Fruit fly (Drosophila melanogaster): Measurements from ENCODE around the gene gammaSnap2.

Gene gammaSnap2

DNA sequence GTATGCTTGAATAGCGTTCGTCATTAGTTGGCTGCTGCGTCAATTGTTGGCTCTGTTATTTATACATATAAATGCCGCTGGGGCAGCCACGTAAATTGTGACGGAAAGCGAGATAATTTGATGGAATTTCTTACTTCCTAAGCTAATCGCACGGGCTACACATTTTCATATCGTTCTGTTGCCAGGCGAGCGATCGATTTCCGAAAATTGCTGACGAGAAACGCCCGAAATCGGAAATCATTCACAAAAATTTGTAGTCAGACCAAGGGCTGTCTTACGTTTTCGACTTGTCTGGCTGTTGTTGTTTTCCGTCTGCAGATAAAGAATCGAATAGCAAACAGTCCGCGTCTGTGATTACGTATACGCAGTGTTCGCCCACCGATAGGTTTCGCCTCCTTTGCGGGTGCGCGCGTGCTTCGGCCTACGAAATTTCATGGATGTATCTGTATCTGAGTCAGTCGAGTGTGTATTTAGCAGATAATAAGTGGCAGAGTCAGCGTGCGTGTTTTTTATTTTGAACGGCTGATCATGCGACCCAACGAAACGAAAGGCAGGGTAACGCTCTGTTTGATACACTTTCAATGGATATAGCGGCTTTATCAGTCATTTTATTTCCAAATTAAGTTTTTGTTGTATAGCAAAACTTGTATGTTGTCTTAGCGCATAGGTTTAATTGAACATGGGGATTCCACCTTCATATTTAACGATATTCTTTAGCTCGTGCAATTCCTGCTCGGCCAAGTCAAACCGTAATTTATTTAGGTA lies 23.5 kb downstream of the gammaSnap2 start (continued):
- TF ChIP-seq CG7786 (GFP tag; optimal IDR thresholded peaks at IDR 0.05) (peak; percentile 49), ac (GFP tag; optimal IDR thresholded peaks at IDR 0.05) (no peak), wdn (GFP tag; IDR thresholded peaks at IDR 0.05) (peak; percentile 57; the same call in 1 of the 2 replicates), sc (optimal IDR thresholded peaks at IDR 0.05) (no peak), sc (GFP tag; optimal IDR thresholded peaks at IDR 0.05) (no peak), CG8478 (optimal IDR thresholded peaks at IDR 0.05) (no peak), CG32532 (GFP tag; IDR thresholded peaks at IDR 0.05) (peak; percentile 79), NC2α (GFP tag; optimal IDR thresholded peaks at IDR 0.05) (no peak), CG6654 (GFP tag; optimal IDR thresholded peaks at IDR 0.05) (peak; percentile 9), CG6272 (GFP tag; IDR thresholded peaks at IDR 0.05) (peak; percentile 44; the same call in 1 of the 2 replicates), oc (tag; optimal IDR thresholded peaks at IDR 0.05) (peak; percentile 58), Dfd (GFP tag; optimal IDR thresholded peaks at IDR 0.05) (no peak), sens-2 (GFP tag; IDR thresholded peaks at IDR 0.05) (no peak), CG15601 (tag; optimal IDR thresholded peaks at IDR 0.05) (peak; percentile 14), CG3995 (GFP tag; optimal IDR thresholded peaks at IDR 0.05) (peak; percentile 46), gfzf (GFP tag; optimal IDR thresholded peaks at IDR 0.05) (no peak), CG6765 (GFP tag; optimal IDR thresholded peaks at IDR 0.05) (peak; percentile 66), bsh (GFP tag; optimal IDR thresholded peaks at IDR 0.05) (peak in 1 of 2 experiments; percentile 42), yki (optimal IDR thresholded peaks at IDR 0.05) (no peak), CG14667 (GFP tag; IDR thresholded peaks at IDR 0.05) (peak; percentile 52; the same call in 1 of the 2 replicates), Myb (GFP tag; optimal IDR thresholded peaks at IDR 0.05) (peak; percentile 59), Sry-β (GFP tag; optimal IDR thresholded peaks at IDR 0.05) (no peak), dmrt99B (tag; optimal IDR thresholded peaks at IDR 0.05) (peak; percentile 77), gce (GFP tag; IDR thresholded peaks at IDR 0.05) (no peak), Trl (optimal IDR thresholded peaks at IDR 0.05) (no peak), Trl (GFP tag; optimal IDR thresholded peaks at IDR 0.05) (peak; percentile 72), Fer3 (tag; optimal IDR thresholded peaks at IDR 0.05) (peak; percentile 83), cg (GFP tag; optimal IDR thresholded peaks at IDR 0.05) (peak; percentile 39), CG12299 (tag; optimal IDR thresholded peaks at IDR 0.05) (peak; percentile 32), CG9817 (tag; optimal IDR thresholded peaks at IDR 0.05) (peak; percentile 74), CG5953 (GFP tag; IDR thresholded peaks at IDR 0.05) (no peak), stc (GFP tag; IDR thresholded peaks at IDR 0.05) (peak; percentile 56; the same call in 1 of the 2 replicates), ems (GFP tag; optimal IDR thresholded peaks at IDR 0.05) (peak; percentile 42), CG7839 (tag; optimal IDR thresholded peaks at IDR 0.05) (peak; percentile 76), GATAe (GFP tag; conservative IDR thresholded peaks at IDR 0.05) (peak; percentile 20; the same call in 1 of the 2 replicates), CG13775 (GFP tag; optimal IDR thresholded peaks at IDR 0.05) (peak; percentile 45), ERR (GFP tag; optimal IDR thresholded peaks at IDR 0.05) (peak; percentile 4), Aef1 (GFP tag; IDR thresholded peaks at IDR 0.05) (peak; percentile 60), CG17186 (GFP tag; optimal IDR thresholded peaks at IDR 0.05) (no peak), Mrtf (GFP tag; IDR thresholded peaks at IDR 0.05) (no peak), CG11247 (GFP tag; IDR thresholded peaks at IDR 0.05) (0 out of 2 replicates have a peak, but pooled peaks have one; percentile 45), inv (GFP tag; IDR thresholded peaks at IDR 0.05; ENCODE audit: partially characterized antibody) (no peak), mam (GFP tag; optimal IDR thresholded peaks at IDR 0.05) (peak; percentile 69), fu2 (GFP tag; optimal IDR thresholded peaks at IDR 0.05) (peak; percentile 34), lilli (GFP tag; optimal IDR thresholded peaks at IDR 0.05) (peak; percentile 81), HLH3B (GFP tag; IDR thresholded peaks at IDR 0.05) (0 out of 2 replicates have a peak, but pooled peaks have one; percentile 24), CG30403 (GFP tag; optimal IDR thresholded peaks at IDR 0.05) (peak; percentile 71), Gug (GFP tag; IDR thresholded peaks at IDR 0.05) (peak; percentile 58; the same call in 2 of the 4 replicates), Dad (GFP tag; optimal IDR thresholded peaks at IDR 0.05) (no peak), CG16779 (GFP tag; IDR thresholded peaks at IDR 0.05) (peak; percentile 59; the same call in 1 of the 2 replicates), Asciz (GFP tag; optimal IDR thresholded peaks at IDR 0.05) (peak; percentile 55)

Data from whole organism, embryonic.